Worm (Caenorhabditis elegans) whole organism, mixed stage, embryonic: Measurements from ENCODE around the gene cdka-1.

Source experiments
- cnd-1 ChIP-seq: fragments of 200-800 bp; sonication (Bioruptor generic); optimal IDR thresholded peaks from 2 replicates; lab custom pipeline; 2018; ENCODE audit warnings: mild to moderate bottlenecking, missing genetic modification characterization, missing compliant biosample characterization
- elt-1 ChIP-seq: sonication (generic microtip); optimal IDR thresholded peaks from 2 replicates; lab custom pipeline; 2017; ENCODE audit warnings: missing genetic modification characterization, mild to moderate bottlenecking, missing compliant biosample characterization, antibody characterized with exemption, moderate library complexity, borderline replicate concordance; ENCODE audit not compliant: insufficient read depth
- lsy-2 ChIP-seq: fragments of 150-350 bp; optimal IDR thresholded peaks from 2 replicates; lab custom pipeline; 2014; ENCODE audit warnings: missing biosample characterization, missing genetic modification characterization
- mab-5 ChIP-seq: fragments of 150-350 bp; optimal IDR thresholded peaks from 2 replicates; lab custom pipeline; 2014; ENCODE audit warnings: missing biosample characterization, missing genetic modification characterization
- mep-1 ChIP-seq: fragments of 150-350 bp; optimal IDR thresholded peaks from 2 replicates; lab custom pipeline; 2017; ENCODE audit warnings: missing biosample characterization, missing genetic modification reagents, missing genetic modification characterization, inconsistent platforms
- mls-2 ChIP-seq: sonication (generic microtip); optimal IDR thresholded peaks from 2 replicates; lab custom pipeline; 2016; ENCODE audit warnings: mild to moderate bottlenecking, missing genetic modification characterization, moderate library complexity, missing compliant biosample characterization
- nhr-237 ChIP-seq: fragments of 150-350 bp; optimal IDR thresholded peaks from 2 replicates; lab custom pipeline; 2014; ENCODE audit warnings: missing biosample characterization, missing genetic modification characterization
- nhr-28 ChIP-seq: fragments of 150-350 bp; optimal IDR thresholded peaks from 2 replicates; lab custom pipeline; 2014; ENCODE audit warnings: missing biosample characterization, missing genetic modification characterization
- nhr-76 ChIP-seq: sonication (generic microtip); optimal IDR thresholded peaks from 2 replicates; lab custom pipeline; 2017; ENCODE audit warnings: missing biosample characterization, missing genetic modification characterization
- snpc-4 ChIP-seq: fragments of 150-350 bp; optimal IDR thresholded peaks from 2 replicates; lab custom pipeline; 2014; ENCODE audit warnings: missing biosample characterization, missing genetic modification characterization
- unc-62 ChIP-seq: fragments of 150-350 bp; optimal IDR thresholded peaks from 2 replicates; lab custom pipeline; 2014; ENCODE audit warnings: missing biosample characterization, missing genetic modification reagents, missing genetic modification characterization
- ztf-11 ChIP-seq: fragments of 150-350 bp; optimal IDR thresholded peaks from 2 replicates; lab custom pipeline; 2014; ENCODE audit warnings: missing biosample characterization, missing genetic modification characterization

- TF ChIP-seq nhr-237 = no peak
- no peak for TF ChIP-seq cnd-1
- no peak for TF ChIP-seq mab-5 (tag; lab: Kevin White, UChicago)
- no peak for TF ChIP-seq nhr-28 (tag; lab: Kevin White, UChicago)
- no peak for TF ChIP-seq nhr-76
- TF ChIP-seq lsy-2 (tag; lab: Kevin White, UChicago) = no peak
- no peak for TF ChIP-seq mep-1 (tag; lab: Kevin White, UChicago)
- TF ChIP-seq ztf-11 (tag; lab: Kevin White, UChicago) = no peak
- no peak for TF ChIP-seq unc-62 (GFP tag; lab: Kevin White, UChicago)
- no peak for TF ChIP-seq mls-2 (tag; lab: Kevin White, UChicago)
- no peak for TF ChIP-seq snpc-4 (tag; lab: Kevin White, UChicago)
- TF ChIP-seq elt-1 (tag; lab: Kevin White, UChicago) = no peak
Observed at ce11 chrIII:4708909-4709308, 50.3 kb downstream of the cdka-1 start, which contains the start of gene T04A8.18.
